Fruit fly (Drosophila melanogaster) whole organism, pupa: ENCODE results near the gene Sgs8.

Experiments
- CG10348 ChIP-seq: fragments of 200-800 bp; sonication (Bioruptor generic); IDR thresholded peaks from 2 replicates; pipeline ENCODE4 v1.3.6; 2022; ENCODE audit warnings: missing biosample characterization, missing genetic modification characterization
- CG13204 ChIP-seq: fragments of 200-800 bp; sonication (Bioruptor generic); optimal IDR thresholded peaks from 2 replicates; lab custom pipeline; 2018; ENCODE audit warnings: missing biosample characterization, mild to moderate bottlenecking, missing genetic modification characterization, moderate library complexity
- CG14655 ChIP-seq: fragments of 200-800 bp; sonication (Bioruptor generic); optimal IDR thresholded peaks from 3 replicates; lab custom pipeline; 2017; ENCODE audit warnings: mild to moderate bottlenecking, missing biosample characterization, missing genetic modification reagents, missing genetic modification characterization
- CG15710 ChIP-seq: fragments of 200-800 bp; sonication (Bioruptor generic); optimal IDR thresholded peaks from 2 replicates; lab custom pipeline; 2018; ENCODE audit warnings: missing biosample characterization, mild to moderate bottlenecking, missing genetic modification characterization, moderate library complexity
- CG32121 ChIP-seq: fragments of 200-800 bp; sonication (Bioruptor generic); IDR thresholded peaks from 2 replicates; pipeline ENCODE4 v1.3.6; 2022; ENCODE audit warnings: missing biosample characterization, missing genetic modification characterization
- CG4496 ChIP-seq: fragments of 200-800 bp; sonication (Bioruptor generic); IDR thresholded peaks from 3 replicates; pipeline ENCODE4 v1.3.6; 2022; ENCODE audit warnings: missing biosample characterization, missing genetic modification characterization
- CG8301 ChIP-seq: fragments of 200-800 bp; sonication (Bioruptor generic); optimal IDR thresholded peaks from 2 replicates; lab custom pipeline; 2018; ENCODE audit warnings: missing biosample characterization, mild to moderate bottlenecking, missing genetic modification characterization
- EcR ChIP-seq: fragments of 200-800 bp; sonication (Bioruptor generic); optimal IDR thresholded peaks from 3 replicates; lab custom pipeline; 2019; ENCODE audit warnings: missing biosample characterization, missing genetic modification characterization, mild to moderate bottlenecking, moderate library complexity, missing genetic modification reagents
- Ets98B ChIP-seq: fragments of 200-800 bp; sonication (Bioruptor generic); IDR thresholded peaks from 2 replicates; pipeline ENCODE4 v1.3.6; 2022; ENCODE audit warnings: missing biosample characterization, missing genetic modification characterization
- Pif1B ChIP-seq: fragments of 200-800 bp; sonication (Bioruptor generic); optimal IDR thresholded peaks from 3 replicates; lab custom pipeline; 2016; ENCODE audit warnings: missing biosample characterization, missing genetic modification characterization
- Snoo ChIP-seq: fragments of 200-800 bp; sonication (Bioruptor generic); optimal IDR thresholded peaks from 3 replicates; lab custom pipeline; 2017; ENCODE audit warnings: missing biosample characterization, mild to moderate bottlenecking, missing genetic modification characterization, inconsistent platforms
- fd96Ca ChIP-seq: fragments of 200-800 bp; sonication (Bioruptor generic); IDR thresholded peaks from 3 replicates; pipeline ENCODE4 v1.3.6; 2022; ENCODE audit warnings: missing biosample characterization, missing genetic modification characterization
- gl ChIP-seq: fragments of 200-800 bp; sonication (Bioruptor generic); optimal IDR thresholded peaks from 2 replicates; lab custom pipeline; 2018; ENCODE audit warnings: missing biosample characterization, mild to moderate bottlenecking, missing genetic modification characterization
- rn ChIP-seq: fragments of 200-800 bp; sonication (Bioruptor generic); IDR thresholded peaks from 2 replicates; pipeline ENCODE4 v1.3.6; 2022; ENCODE audit warnings: missing biosample characterization, missing genetic modification characterization

- TF ChIP-seq CG10348 (GFP tag; lab: Robert Waterston, UW) (no peak), CG15710 (tag; lab: Kevin White, UChicago) (no peak), CG13204 (GFP tag; lab: Kevin White, UChicago) (no peak), Snoo (tag; lab: Kevin White, UChicago) (no peak), CG4496 (GFP tag; lab: Robert Waterston, UW) (no peak), fd96Ca (GFP tag; lab: Robert Waterston, UW) (no peak), rn (GFP tag; lab: Robert Waterston, UW) (no peak), CG32121 (GFP tag; lab: Robert Waterston, UW) (no peak), Ets98B (GFP tag; lab: Robert Waterston, UW) (no peak), CG14655 (no peak), gl (tag; lab: Kevin White, UChicago) (no peak), EcR (GFP tag; lab: Kevin White, UChicago) (no peak), CG8301 (no peak), Pif1B (GFP tag; lab: Kevin White, UChicago) (no peak)
These were observed 33.8 kb upstream of the Sgs8 start for dm6 chr3L:11542948-11543347.
